Worm (Caenorhabditis elegans) whole organism, L1 larva: ENCODE data around the gene col-139.

ENCODE experiments used
- aha-1 ChIP-seq: fragments of 150-350 bp; optimal IDR thresholded peaks from 2 replicates; lab custom pipeline; 2014; ENCODE audit warnings: missing biosample characterization, missing genetic modification characterization
- alr-1 ChIP-seq: fragments of 200-800 bp; sonication (Bioruptor generic); optimal IDR thresholded peaks from 2 replicates; lab custom pipeline; 2018; ENCODE audit warnings: borderline replicate concordance, mild to moderate bottlenecking, missing genetic modification characterization, missing compliant biosample characterization
- ama-1 ChIP-seq: fragments of 150-350 bp; optimal IDR thresholded peaks from 2 replicates; lab custom pipeline; 2014
- ceh-8 ChIP-seq: fragments of 200-800 bp; sonication (Bioruptor generic); optimal IDR thresholded peaks from 2 replicates; lab custom pipeline; 2018; ENCODE audit warnings: mild to moderate bottlenecking, missing genetic modification characterization, moderate library complexity, missing compliant biosample characterization
- ceh-82 ChIP-seq, 3 experiments: fragments of 150-350 bp in 1 of 3; sonication (generic microtip) in 2 of 3; optimal IDR thresholded peaks; 2 replicates each; lab custom pipeline; 2014 to 2017; ENCODE audit warnings: missing biosample characterization in 3 of 3, missing genetic modification characterization in 3 of 3
- ceh-88 ChIP-seq: fragments of 200-800 bp; sonication (Bioruptor generic); IDR thresholded peaks from 2 replicates; pipeline ENCODE4 v1.3.6; 2022; ENCODE audit warnings: missing genetic modification characterization, missing compliant biosample characterization
- ces-1 ChIP-seq: fragments of 150-350 bp; optimal IDR thresholded peaks from 2 replicates; lab custom pipeline; 2014; ENCODE audit warnings: missing biosample characterization, missing genetic modification reagents, missing genetic modification characterization
- dsc-1 ChIP-seq: sonication (generic microtip); optimal IDR thresholded peaks from 2 replicates; lab custom pipeline; 2016; ENCODE audit warnings: mild to moderate bottlenecking, missing genetic modification characterization, missing compliant biosample characterization
- egl-13 ChIP-seq: sonication (generic microtip); optimal IDR thresholded peaks from 2 replicates; lab custom pipeline; 2016; ENCODE audit warnings: missing genotype, missing genetic modification reagents, missing genetic modification characterization, missing compliant biosample characterization
- fos-1 ChIP-seq: fragments of 150-350 bp; optimal IDR thresholded peaks from 2 replicates; lab custom pipeline; 2014; ENCODE audit warnings: missing biosample characterization, missing genetic modification characterization
- hlh-17 ChIP-seq: fragments of 200-800 bp; sonication (Bioruptor generic); optimal IDR thresholded peaks from 2 replicates; lab custom pipeline; 2018; ENCODE audit warnings: missing genetic modification characterization, mild to moderate bottlenecking, missing compliant biosample characterization, moderate library complexity, borderline replicate concordance
- hpl-2 ChIP-seq: fragments of 150-350 bp; optimal IDR thresholded peaks from 2 replicates; lab custom pipeline; 2014; ENCODE audit warnings: missing biosample characterization, missing genetic modification reagents, missing genetic modification characterization
- jun-1 ChIP-seq: fragments of 150-350 bp; optimal IDR thresholded peaks from 2 replicates; lab custom pipeline; 2014; ENCODE audit warnings: missing biosample characterization, missing genetic modification reagents, missing genetic modification characterization
- lin-14 ChIP-seq: fragments of 200-800 bp; sonication (Bioruptor generic); optimal IDR thresholded peaks from 2 replicates; lab custom pipeline; 2018; ENCODE audit warnings: mild to moderate bottlenecking, missing genetic modification characterization, moderate library complexity, missing compliant biosample characterization
- lin-15B ChIP-seq: fragments of 150-350 bp; sonication (generic microtip); optimal IDR thresholded peaks from 3 replicates; lab custom pipeline; 2014; ENCODE audit warnings: missing biosample characterization, missing genetic modification characterization
- lin-35 ChIP-seq, 2 experiments: fragments of 150-350 bp; optimal IDR thresholded peaks; 2 replicates each; lab custom pipeline; 2014; ENCODE audit warnings: missing biosample characterization in 2 of 2, missing genetic modification characterization in 2 of 2, missing genetic modification reagents in 2 of 2
- mef-2 ChIP-seq: fragments of 150-350 bp; optimal IDR thresholded peaks from 2 replicates; lab custom pipeline; 2014; ENCODE audit warnings: missing biosample characterization, missing genetic modification characterization
- nhr-237 ChIP-seq: fragments of 150-350 bp; optimal IDR thresholded peaks from 2 replicates; lab custom pipeline; 2014; ENCODE audit warnings: missing biosample characterization, missing genetic modification characterization
- nhr-28 ChIP-seq: fragments of 150-350 bp; optimal IDR thresholded peaks from 2 replicates; lab custom pipeline; 2014; ENCODE audit warnings: missing biosample characterization, missing genetic modification characterization
- nhr-71 ChIP-seq: sonication (generic microtip); optimal IDR thresholded peaks from 2 replicates; lab custom pipeline; 2016; ENCODE audit warnings: mild to moderate bottlenecking, missing genetic modification characterization, moderate library complexity, missing compliant biosample characterization
- nhr-76 ChIP-seq: sonication (generic microtip); optimal IDR thresholded peaks from 2 replicates; lab custom pipeline; 2017; ENCODE audit warnings: missing biosample characterization, missing genetic modification characterization
- nhr-77 ChIP-seq: fragments of 150-350 bp; optimal IDR thresholded peaks from 2 replicates; lab custom pipeline; 2014; ENCODE audit warnings: missing biosample characterization, missing genetic modification characterization
- pax-3 ChIP-seq: fragments of 200-800 bp; sonication (Bioruptor generic); optimal IDR thresholded peaks from 2 replicates; lab custom pipeline; 2018; ENCODE audit warnings: mild to moderate bottlenecking, missing genetic modification characterization, moderate library complexity, missing compliant biosample characterization
- skn-1 ChIP-seq: fragments of 150-350 bp; optimal IDR thresholded peaks from 2 replicates; lab custom pipeline; 2014; ENCODE audit warnings: missing biosample characterization, missing genetic modification characterization
- snpc-4 ChIP-seq: fragments of 150-350 bp; optimal IDR thresholded peaks from 2 replicates; lab custom pipeline; 2014; ENCODE audit warnings: missing biosample characterization, missing genetic modification characterization
- snu-23 ChIP-seq: sonication (generic microtip); optimal IDR thresholded peaks from 2 replicates; lab custom pipeline; 2016; ENCODE audit warnings: missing genetic modification characterization, missing compliant biosample characterization
- tlp-1 ChIP-seq: fragments of 150-350 bp; optimal IDR thresholded peaks from 2 replicates; lab custom pipeline; 2014; ENCODE audit warnings: missing biosample characterization, missing genetic modification characterization
- unc-130 ChIP-seq: fragments of 150-350 bp; optimal IDR thresholded peaks from 2 replicates; lab custom pipeline; 2017; ENCODE audit warnings: missing biosample characterization, missing genetic modification characterization, inconsistent platforms
- unc-30 ChIP-seq: sonication (generic microtip); optimal IDR thresholded peaks from 2 replicates; lab custom pipeline; 2017; ENCODE audit warnings: missing biosample characterization, missing genetic modification characterization
- unc-62 ChIP-seq: fragments of 150-350 bp; optimal IDR thresholded peaks from 2 replicates; lab custom pipeline; 2014; ENCODE audit warnings: missing biosample characterization, missing genetic modification reagents, missing genetic modification characterization
- unc-98 ChIP-seq: fragments of 200-800 bp; sonication (Bioruptor generic); IDR thresholded peaks from 2 replicates; pipeline ENCODE4 v1.3.6; 2022; ENCODE audit warnings: missing genetic modification characterization, missing compliant biosample characterization
- zag-1 ChIP-seq: fragments of 150-350 bp; optimal IDR thresholded peaks from 2 replicates; lab custom pipeline; 2014; ENCODE audit warnings: missing biosample characterization, missing genetic modification characterization

The col-139 gene

DNA sequence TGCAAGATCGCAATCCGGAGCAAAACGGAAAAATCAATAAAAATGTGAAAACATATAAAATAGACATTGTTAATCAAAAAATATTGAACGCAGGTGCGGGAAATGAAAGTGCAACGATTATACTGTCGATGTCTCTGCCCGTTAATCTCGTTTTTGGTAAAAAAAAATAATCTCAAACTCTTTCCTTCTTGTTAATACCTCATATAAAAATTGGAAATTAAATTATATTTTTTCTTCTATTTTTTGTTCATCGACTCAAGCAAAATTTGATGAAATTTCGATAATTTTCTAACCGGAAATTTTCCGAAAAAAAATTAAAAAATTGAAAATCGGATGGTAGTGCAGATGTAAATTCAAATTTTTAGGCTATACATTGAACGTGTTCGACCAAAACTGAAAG lies 18.7 kb upstream of the col-139 start, which contains the start of gene K03B4.9:
Gene K03B4.9 (minus strand): TSS at position 101 of the 400 bp plus-strand sequence.
- TF ChIP-seq alr-1 (tag; lab: Kevin White, UChicago) (no peak), snu-23 (GFP tag; lab: Kevin White, UChicago) (no peak), unc-62 (GFP tag; lab: Kevin White, UChicago) (no peak), lin-15B (tag; lab: Kevin White, UChicago) (no peak), lin-35 (GFP tag; optimal IDR thresholded peaks at IDR 0.05; lab: Kevin White, UChicago) (no peak), nhr-28 (tag; lab: Kevin White, UChicago) (no peak), ama-1 (lab: Kevin White, UChicago) (no peak)
- TF ChIP-seq, all 84 proteins: peak for 0

DNA sequence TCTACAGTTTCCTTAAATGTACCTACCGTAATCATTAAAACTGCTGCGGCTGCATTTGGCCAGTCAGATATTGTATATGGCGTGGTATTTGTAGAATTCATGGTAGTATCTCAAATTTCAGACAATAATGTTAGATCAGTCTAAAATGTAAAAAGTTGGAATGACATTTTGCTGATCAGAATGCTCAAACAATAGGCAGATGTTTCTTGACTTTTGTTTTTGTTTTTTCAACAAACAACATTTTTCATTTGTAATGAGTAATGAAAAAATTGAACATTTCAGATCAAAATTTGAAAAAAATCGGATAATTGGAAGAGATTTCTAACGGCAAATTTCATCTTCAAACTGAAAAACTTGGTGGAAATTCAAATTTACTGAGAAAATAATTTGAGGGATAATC lies 14.9 kb upstream of the col-139 start, which contains the start of gene srx-77:
Gene srx-77 (minus strand): TSS at position 101 of the 400 bp plus-strand sequence.
- TF ChIP-seq snpc-4 (tag; lab: Kevin White, UChicago) (no peak), unc-130 (tag; lab: Kevin White, UChicago) (no peak), alr-1 (tag; lab: Kevin White, UChicago) (no peak), dsc-1 (tag; lab: Kevin White, UChicago) (no peak), nhr-237 (tag; lab: Kevin White, UChicago) (no peak), nhr-76 (no peak)

DNA sequence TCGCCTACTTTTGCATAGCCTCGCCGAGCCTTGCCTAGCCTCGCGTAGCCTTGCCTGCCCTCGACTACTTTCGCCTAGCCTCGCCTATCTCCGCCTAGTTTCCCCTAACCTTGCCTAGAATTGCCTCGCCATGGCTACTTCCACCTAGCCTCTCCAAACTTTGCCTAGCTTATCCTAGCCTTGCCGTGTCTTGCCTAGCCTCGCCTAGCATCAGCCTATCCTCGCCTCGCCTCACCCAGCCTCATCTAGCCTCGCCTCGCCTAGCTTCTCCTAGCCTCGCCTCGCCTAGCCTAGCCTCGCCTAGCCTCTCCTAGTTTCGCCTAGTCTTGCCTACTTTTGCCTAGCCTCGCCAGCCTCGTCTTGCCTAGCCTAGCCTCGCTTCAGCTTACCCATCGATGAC lies 13.3 kb upstream of the col-139 start:
- no peak for TF ChIP-seq snu-23 (GFP tag; lab: Kevin White, UChicago)
- no peak for TF ChIP-seq nhr-77
- TF ChIP-seq egl-13 (tag; lab: Kevin White, UChicago), result no peak

DNA sequence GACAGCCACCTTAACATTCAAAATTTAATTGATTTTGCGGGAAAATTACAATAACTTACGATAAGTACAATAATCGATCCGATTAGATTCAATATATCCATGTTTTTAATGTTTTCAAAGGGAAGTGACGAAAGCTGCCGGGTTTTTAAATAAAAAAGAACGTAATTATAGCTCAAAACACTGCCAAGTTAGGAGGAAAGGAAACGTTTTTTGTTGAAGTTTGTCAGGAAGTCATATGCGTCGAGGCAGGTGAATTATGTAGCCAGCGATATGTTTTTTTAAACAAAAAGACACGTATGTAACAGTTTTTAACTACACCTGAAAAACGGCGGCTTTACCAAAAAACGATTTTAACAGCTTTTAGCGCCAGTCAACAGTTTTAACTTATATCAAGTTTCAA lies 11.9 kb upstream of the col-139 start, which contains the start of gene srx-73:
Gene srx-73 (minus strand): TSS at position 101 of the 400 bp plus-strand sequence.
- TF ChIP-seq aha-1 (no peak), jun-1 (tag; lab: Kevin White, UChicago) (no peak), hlh-17 (GFP tag; lab: Kevin White, UChicago) (no peak), skn-1 (tag; lab: Kevin White, UChicago) (no peak), fos-1 (tag; lab: Kevin White, UChicago) (no peak), unc-98 (GFP tag; lab: Robert Waterston, UW) (no peak), ces-1 (GFP tag; lab: Kevin White, UChicago) (no peak), nhr-71 (tag; lab: Kevin White, UChicago) (no peak), egl-13 (tag; lab: Kevin White, UChicago) (no peak), pax-3 (tag; lab: Kevin White, UChicago) (no peak), lin-14 (GFP tag; lab: Kevin White, UChicago) (no peak), unc-30 (no peak), zag-1 (tag; lab: Kevin White, UChicago) (no peak), ceh-88 (GFP tag; lab: Robert Waterston, UW) (no peak), alr-1 (tag; lab: Kevin White, UChicago) (no peak), hpl-2 (GFP tag; lab: Kevin White, UChicago) (no peak)

DNA sequence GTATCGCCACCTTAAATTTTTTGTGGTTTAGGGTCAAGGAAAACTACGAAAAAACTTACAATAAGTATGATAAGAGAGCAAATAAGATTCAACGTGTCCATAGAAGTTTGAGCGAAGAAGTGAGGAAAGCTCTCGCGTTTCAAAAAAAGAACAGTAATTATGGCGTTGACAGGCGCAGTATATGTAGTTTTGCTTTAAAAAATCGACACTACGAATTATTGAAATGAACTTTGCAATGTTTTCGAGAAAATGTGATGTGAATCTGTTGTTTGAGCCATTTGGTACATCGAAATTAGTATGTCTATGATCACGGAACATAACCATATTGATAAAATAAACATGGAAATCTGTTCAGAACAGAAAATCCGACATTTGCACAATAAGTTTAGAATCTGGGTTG lies 8.6 kb upstream of the col-139 start, which contains the start of gene srx-74:
Gene srx-74 (minus strand): TSS at position 101 of the 400 bp plus-strand sequence.
- TF ChIP-seq ceh-82 (tag; optimal IDR thresholded peaks at IDR 0.05; lab: Kevin White, UChicago), result no peak

DNA sequence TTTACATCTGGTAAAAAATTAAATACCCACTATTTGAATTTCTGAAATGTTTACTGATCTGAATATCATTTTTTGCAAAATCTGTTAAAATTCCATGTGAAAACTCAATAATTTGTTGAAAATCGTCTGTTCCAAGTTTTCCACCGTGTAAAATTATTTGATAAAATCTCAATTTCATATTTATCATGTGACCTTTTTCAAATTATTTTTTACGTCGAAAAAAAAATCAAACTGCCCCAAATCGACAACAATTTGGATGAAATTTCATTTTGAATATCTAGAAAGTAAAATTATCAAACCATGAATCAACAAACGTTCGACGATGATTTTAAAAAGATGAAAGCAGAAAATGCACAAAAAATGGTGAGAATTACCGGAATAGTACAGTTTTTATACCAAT lies 1.4 kb upstream of the col-139 start, which contains the start of gene F41F3.9:
Gene F41F3.9 (plus strand): TSS at position 301 of the 400 bp plus-strand sequence.
- no peak for TF ChIP-seq mef-2 (tag; lab: Kevin White, UChicago)

DNA sequence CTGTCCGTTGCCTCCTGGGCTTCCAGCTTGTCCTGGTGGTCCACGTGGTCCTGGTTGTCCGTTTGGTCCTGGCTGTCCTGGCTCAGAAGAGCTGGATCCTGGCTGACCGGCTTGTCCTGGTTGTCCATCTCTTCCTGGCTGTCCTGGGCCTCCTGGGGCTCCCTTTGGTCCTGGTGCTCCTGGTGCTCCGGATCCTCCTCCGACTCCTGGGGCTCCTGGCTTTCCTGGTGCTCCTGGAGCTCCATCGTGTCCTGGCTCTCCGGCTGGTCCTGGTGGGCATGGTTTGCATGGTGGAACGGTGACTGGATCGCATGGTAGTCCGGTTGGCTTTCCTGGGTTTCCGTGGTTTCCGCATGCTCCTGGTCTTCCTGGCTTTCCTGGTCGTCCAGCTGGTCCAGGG lies 678 bp downstream of the col-139 start:
- TF ChIP-seq ceh-8 (GFP tag; lab: Kevin White, UChicago) (peak; percentile 49), tlp-1 (tag; lab: Kevin White, UChicago) (no peak)
- TF ChIP-seq, all 84 proteins: peak for 1
